Fruit fly (Drosophila melanogaster): Measurements from ENCODE around the gene yem.

The yem gene

dm6 chr3R:29075631-29076398 is 46.9 kb downstream of the yem start:
- no peak for TF ChIP-seq dan (GFP tag; IDR thresholded peaks at IDR 0.05)
- TF ChIP-seq BtbVII (GFP tag; optimal IDR thresholded peaks at IDR 0.05): no peak
- no peak for TF ChIP-seq CG2875 (GFP tag; optimal IDR thresholded peaks at IDR 0.05)
- TF ChIP-seq cwo (GFP tag; optimal IDR thresholded peaks at IDR 0.05): peak; percentile 24
- peak; percentile 22 for TF ChIP-seq CG9727 (GFP tag; optimal IDR thresholded peaks at IDR 0.05)
- TF ChIP-seq CG1792 (GFP tag; optimal IDR thresholded peaks at IDR 0.05): no peak
- 0 out of 2 replicates have a peak, but pooled peaks have one; percentile 25 for TF ChIP-seq ttk (GFP tag; IDR thresholded peaks at IDR 0.05)
- TF ChIP-seq Lpt (GFP tag; optimal IDR thresholded peaks at IDR 0.05): no peak
- no peak for TF ChIP-seq CG11093 (GFP tag; IDR thresholded peaks at IDR 0.05)
- no peak for TF ChIP-seq nerfin-2 (GFP tag; IDR thresholded peaks at IDR 0.05; ENCODE audit: partially characterized antibody)
- no peak for TF ChIP-seq CG10209 (GFP tag; optimal IDR thresholded peaks at IDR 0.05)
- TF ChIP-seq CG11456 (GFP tag; IDR thresholded peaks at IDR 0.05): no peak
- no peak for TF ChIP-seq Hey (tag; optimal IDR thresholded peaks at IDR 0.05)
- TF ChIP-seq Fer1 (GFP tag; optimal IDR thresholded peaks at IDR 0.05): peak; percentile 46
- no peak for TF ChIP-seq Optix (GFP tag; IDR thresholded peaks at IDR 0.05)
- no peak for TF ChIP-seq caup (GFP tag; optimal IDR thresholded peaks at IDR 0.05; ENCODE audit: severe bottlenecking)
- TF ChIP-seq Dref (GFP tag; IDR thresholded peaks at IDR 0.05): no peak
- TF ChIP-seq gfzf (GFP tag; optimal IDR thresholded peaks at IDR 0.05): no peak
- TF ChIP-seq stwl (tag; optimal IDR thresholded peaks at IDR 0.05): no peak
- TF ChIP-seq sisA (GFP tag; IDR thresholded peaks at IDR 0.05): no peak
- TF ChIP-seq Asciz (GFP tag; optimal IDR thresholded peaks at IDR 0.05): no peak
- TF ChIP-seq chif (GFP tag; optimal IDR thresholded peaks at IDR 0.05): peak in 1 of 2 experiments; percentile 6
- TF ChIP-seq CG9932 (GFP tag; IDR thresholded peaks at IDR 0.05): no peak
- no peak for TF ChIP-seq ab (GFP tag; optimal IDR thresholded peaks at IDR 0.05)
- TF ChIP-seq CG14667 (GFP tag; IDR thresholded peaks at IDR 0.05): no peak
- TF ChIP-seq CG33213 (GFP tag; optimal IDR thresholded peaks at IDR 0.05): no peak
- TF ChIP-seq NC2β (GFP tag; optimal IDR thresholded peaks at IDR 0.05): no peak
- TF ChIP-seq sima (GFP tag; optimal IDR thresholded peaks at IDR 0.05): no peak
- no peak for TF ChIP-seq fd3F (GFP tag; optimal IDR thresholded peaks at IDR 0.05)
- TF ChIP-seq H15 (GFP tag; IDR thresholded peaks at IDR 0.05): no peak
- no peak for TF ChIP-seq CG42726 (GFP tag; IDR thresholded peaks at IDR 0.05; ENCODE audit: partially characterized antibody)
- TF ChIP-seq fu2 (GFP tag; optimal IDR thresholded peaks at IDR 0.05): no peak
- peak; percentile 14 for TF ChIP-seq CG10267 (tag; optimal IDR thresholded peaks at IDR 0.05)
- no peak for TF ChIP-seq Camta (GFP tag; optimal IDR thresholded peaks at IDR 0.05)
- no peak for TF ChIP-seq bab2 (GFP tag; optimal IDR thresholded peaks at IDR 0.05)
- TF ChIP-seq ken (GFP tag; IDR thresholded peaks at IDR 0.05): 0 out of 3 replicates have a peak, but pooled peaks have one; percentile 25
- no peak for TF ChIP-seq nom (GFP tag; optimal IDR thresholded peaks at IDR 0.05)
- TF ChIP-seq shn (GFP tag; optimal IDR thresholded peaks at IDR 0.05): no peak
- TF ChIP-seq CG17385 (GFP tag; optimal IDR thresholded peaks at IDR 0.05): no peak
- TF ChIP-seq Xrp1 (GFP tag; IDR thresholded peaks at IDR 0.05): peak; percentile 21; the same call in 1 of the 2 replicates
- no peak for TF ChIP-seq phol (tag; optimal IDR thresholded peaks at IDR 0.05)
- TF ChIP-seq Dip3 (GFP tag; optimal IDR thresholded peaks at IDR 0.05): no peak
- no peak for TF ChIP-seq CG12299 (tag; optimal IDR thresholded peaks at IDR 0.05)
- TF ChIP-seq dmrt11E (tag; optimal IDR thresholded peaks at IDR 0.05): no peak
- no peak for TF ChIP-seq CHES-1-like (GFP tag; optimal IDR thresholded peaks at IDR 0.05)
- no peak for TF ChIP-seq Dek (tag; optimal IDR thresholded peaks at IDR 0.05)
- no peak for TF ChIP-seq CoRest (tag; optimal IDR thresholded peaks at IDR 0.05)
- TF ChIP-seq CG6175 (GFP tag; IDR thresholded peaks at IDR 0.05): no peak
- TF ChIP-seq sob (GFP tag; IDR thresholded peaks at IDR 0.05): 0 out of 2 replicates have a peak, but pooled peaks have one; percentile 22

Data from whole organism, embryonic.